Worm (Caenorhabditis elegans): ENCODE measurements around the gene M02D8.2.

DNA sequence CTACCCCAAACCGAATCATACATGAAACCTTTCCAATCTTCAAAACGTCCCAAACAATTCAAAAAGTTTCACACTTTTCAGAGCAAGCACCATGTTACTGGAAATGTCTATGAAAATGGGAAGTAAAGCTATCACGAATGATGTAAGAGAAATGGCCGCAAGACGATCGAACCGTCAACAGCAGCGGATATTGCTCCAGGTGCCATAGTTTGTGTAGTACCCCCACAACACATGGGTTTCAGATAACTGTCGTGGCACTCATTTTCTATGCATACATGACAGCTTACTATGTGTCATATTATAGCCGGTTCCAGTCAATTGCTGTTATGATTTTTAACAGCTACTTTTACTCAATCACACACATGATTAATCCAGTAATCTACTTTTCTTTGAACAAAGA is 44.8 kb downstream of the M02D8.2 start, which contains the start of gene ZK721.3:
- TF ChIP-seq ceh-8 (GFP tag; optimal IDR thresholded peaks at IDR 0.05), result no peak
- no peak for TF ChIP-seq lin-39 (tag; optimal IDR thresholded peaks at IDR 0.05)
- TF ChIP-seq mep-1 (tag; optimal IDR thresholded peaks at IDR 0.05), result no peak
- TF ChIP-seq grh-1 (GFP tag; IDR thresholded peaks at IDR 0.05), result no peak
- TF ChIP-seq nhr-28 (tag; optimal IDR thresholded peaks at IDR 0.05), result no peak
- no peak for TF ChIP-seq fkh-10 (GFP tag; optimal IDR thresholded peaks at IDR 0.05)
- TF ChIP-seq lsy-2 (tag; optimal IDR thresholded peaks at IDR 0.05), result no peak

Data from whole organism, L1 larva.